Fruit fly (Drosophila melanogaster): ENCODE data around the gene Ziz.

The Ziz gene

DNA sequence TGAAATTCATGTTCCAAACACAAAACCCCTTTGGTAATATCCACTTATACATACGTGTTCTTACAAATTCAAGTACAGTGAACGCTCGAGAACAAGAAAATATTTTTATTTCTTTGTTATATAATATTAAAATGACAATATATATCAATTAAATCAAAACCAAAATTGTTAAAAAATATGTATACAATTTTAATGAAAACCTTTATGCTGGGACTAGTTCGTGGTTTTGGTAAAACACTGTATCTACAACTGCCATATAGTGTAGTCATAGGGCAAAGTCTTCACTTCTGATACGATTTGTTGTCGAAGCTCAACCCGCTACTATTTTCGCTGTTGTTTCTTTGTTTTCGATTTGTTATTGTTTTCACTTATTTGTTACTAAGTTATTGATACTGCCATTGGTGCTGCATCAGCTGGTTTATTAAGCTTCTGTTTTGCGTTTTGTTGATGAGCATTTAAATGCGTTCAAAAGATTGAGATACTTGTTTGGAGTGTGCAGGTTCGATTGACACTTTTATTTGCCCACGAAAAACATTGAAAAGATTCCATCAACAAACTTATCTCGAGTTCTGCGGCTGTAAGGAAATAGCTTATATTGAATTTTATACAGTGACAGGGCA is 61.3 kb downstream of the Ziz start (continued):
- no peak for TF ChIP-seq CG1233 (GFP tag; optimal IDR thresholded peaks at IDR 0.05)
- peak; percentile 42 for TF ChIP-seq CG7839 (tag; optimal IDR thresholded peaks at IDR 0.05)
- peak; percentile 62 for TF ChIP-seq lab (GFP tag; optimal IDR thresholded peaks at IDR 0.05)
- peak; percentile 73 for TF ChIP-seq Rfx (GFP tag; IDR thresholded peaks at IDR 0.05)
- no peak for TF ChIP-seq sqz (GFP tag; optimal IDR thresholded peaks at IDR 0.05)
- TF ChIP-seq Sry-δ (GFP tag; optimal IDR thresholded peaks at IDR 0.05): no peak
- 0 out of 2 replicates have a peak, but pooled peaks have one; percentile 15 for TF ChIP-seq CG31441 (GFP tag; IDR thresholded peaks at IDR 0.05)
- no peak for TF ChIP-seq CG7987 (GFP tag; optimal IDR thresholded peaks at IDR 0.05)
- TF ChIP-seq CG7963 (GFP tag; IDR thresholded peaks at IDR 0.05; ENCODE audit: partially characterized antibody): no peak
- TF ChIP-seq CG17361 (GFP tag; IDR thresholded peaks at IDR 0.05): no peak
- TF ChIP-seq Lpt (GFP tag; optimal IDR thresholded peaks at IDR 0.05): no peak
- no peak for TF ChIP-seq CG17802 (tag; optimal IDR thresholded peaks at IDR 0.05)
- TF ChIP-seq D19A (tag; optimal IDR thresholded peaks at IDR 0.05): peak; percentile 19
- peak; percentile 34 for TF ChIP-seq BtbVII (GFP tag; optimal IDR thresholded peaks at IDR 0.05)
- no peak for TF ChIP-seq CG14710 (tag; optimal IDR thresholded peaks at IDR 0.05)
- peak in 1 of 2 experiments; percentile 28 for TF ChIP-seq Hr51 (GFP tag; optimal IDR thresholded peaks at IDR 0.05)
- TF ChIP-seq Spps (tag; optimal IDR thresholded peaks at IDR 0.05): no peak
- TF ChIP-seq esg (GFP tag; conservative IDR thresholded peaks at IDR 0.05): peak; percentile 33; the same call in 1 of the 2 replicates
- no peak for TF ChIP-seq Neu2 (GFP tag; optimal IDR thresholded peaks at IDR 0.05; ENCODE audit: borderline replicate concordance)
- TF ChIP-seq chm (GFP tag; IDR thresholded peaks at IDR 0.05): no peak
- TF ChIP-seq CG14441 (GFP tag; IDR thresholded peaks at IDR 0.05): peak; percentile 56; the same call in 1 of the 2 replicates
- no peak for TF ChIP-seq fu2 (GFP tag; optimal IDR thresholded peaks at IDR 0.05)
- peak; percentile 9 for TF ChIP-seq CG12219 (GFP tag; optimal IDR thresholded peaks at IDR 0.05)
- TF ChIP-seq Mrtf (GFP tag; IDR thresholded peaks at IDR 0.05): no peak
- peak; percentile 43 for TF ChIP-seq sisA (GFP tag; IDR thresholded peaks at IDR 0.05)
- peak; percentile 35 for TF ChIP-seq H2.0 (GFP tag; IDR thresholded peaks at IDR 0.05)
- peak; percentile 28 for TF ChIP-seq CG2120 (GFP tag; optimal IDR thresholded peaks at IDR 0.05)
- no peak for TF ChIP-seq CG5245 (GFP tag; optimal IDR thresholded peaks at IDR 0.05)
- no peak for TF ChIP-seq Dll (GFP tag; IDR thresholded peaks at IDR 0.05; ENCODE audit: partially characterized antibody)
- 0 out of 2 replicates have a peak, but pooled peaks have one; percentile 32 for TF ChIP-seq bowl (GFP tag; IDR thresholded peaks at IDR 0.05)
- TF ChIP-seq D (optimal IDR thresholded peaks at IDR 0.05): no peak
- TF ChIP-seq D (GFP tag; optimal IDR thresholded peaks at IDR 0.05): no peak
- TF ChIP-seq CG6683 (GFP tag; optimal IDR thresholded peaks at IDR 0.05): no peak
- no peak for TF ChIP-seq Myb (GFP tag; optimal IDR thresholded peaks at IDR 0.05)
- TF ChIP-seq phol (tag; optimal IDR thresholded peaks at IDR 0.05): no peak
- peak; percentile 63 for TF ChIP-seq CG6854 (GFP tag; optimal IDR thresholded peaks at IDR 0.05)
- no peak for TF ChIP-seq CG1647 (GFP tag; optimal IDR thresholded peaks at IDR 0.05)
- TF ChIP-seq CG18619 (GFP tag; optimal IDR thresholded peaks at IDR 0.05): no peak
- TF ChIP-seq nmo (GFP tag; optimal IDR thresholded peaks at IDR 0.05): no peak
- peak; percentile 14 for TF ChIP-seq caup (GFP tag; optimal IDR thresholded peaks at IDR 0.05; ENCODE audit: severe bottlenecking)
- TF ChIP-seq Atf-2 (GFP tag; optimal IDR thresholded peaks at IDR 0.05): no peak
- no peak for TF ChIP-seq cg (GFP tag; optimal IDR thresholded peaks at IDR 0.05)
- TF ChIP-seq Sin3A (optimal IDR thresholded peaks at IDR 0.05): no peak
- no peak for TF ChIP-seq crc (GFP tag; optimal IDR thresholded peaks at IDR 0.05)
- TF ChIP-seq pnt (GFP tag; optimal IDR thresholded peaks at IDR 0.05): no peak
- no peak for TF ChIP-seq dmrt11E (tag; optimal IDR thresholded peaks at IDR 0.05)
- TF ChIP-seq Atf3 (GFP tag; optimal IDR thresholded peaks at IDR 0.05): no peak
- TF ChIP-seq Fer3 (tag; optimal IDR thresholded peaks at IDR 0.05): peak; percentile 62
- TF ChIP-seq pan (optimal IDR thresholded peaks at IDR 0.05): no peak
- TF ChIP-seq pan (GFP tag; optimal IDR thresholded peaks at IDR 0.05 in 1 of 2, IDR thresholded peaks at IDR 0.05 in 1 of 2): peak in 1 of 2 experiments; percentile 55
- TF ChIP-seq Dad (GFP tag; optimal IDR thresholded peaks at IDR 0.05): no peak

Measured in whole organism, embryonic.